Fruit fly (Drosophila melanogaster) whole organism, prepupa: ENCODE measurements around the gene CG13002.

ENCODE experiments used
- CG10669 ChIP-seq: fragments of 200-800 bp; sonication (Bioruptor generic); optimal IDR thresholded peaks from 3 replicates; lab custom pipeline; 2018; ENCODE audit warnings: missing biosample characterization, mild to moderate bottlenecking, missing genetic modification characterization, moderate library complexity
- CG11294 ChIP-seq: fragments of 200-800 bp; sonication (Bioruptor generic); IDR thresholded peaks from 2 replicates; pipeline ENCODE4 v1.3.6; 2022; ENCODE audit warnings: missing biosample characterization, missing genetic modification characterization
- CG11762 ChIP-seq: fragments of 200-800 bp; sonication (Bioruptor generic); optimal IDR thresholded peaks from 3 replicates; lab custom pipeline; 2016; ENCODE audit warnings: missing biosample characterization, missing genetic modification characterization; ENCODE audit not compliant: insufficient read depth
- CG11902 ChIP-seq: fragments of 200-800 bp; sonication (Bioruptor generic); optimal IDR thresholded peaks from 3 replicates; lab custom pipeline; 2016; ENCODE audit warnings: missing biosample characterization, missing genetic modification characterization
- CG15336 ChIP-seq: fragments of 200-800 bp; sonication (Bioruptor generic); IDR thresholded peaks from 2 replicates; pipeline ENCODE4 v1.3.6; 2022; ENCODE audit warnings: missing biosample characterization, missing genetic modification characterization
- CG16779 ChIP-seq: fragments of 200-800 bp; sonication (Bioruptor generic); optimal IDR thresholded peaks from 3 replicates; lab custom pipeline; 2017; ENCODE audit warnings: missing biosample characterization, mild to moderate bottlenecking, missing genetic modification characterization
- CG3032 ChIP-seq: fragments of 200-800 bp; optimal IDR thresholded peaks from 2 replicates; lab custom pipeline; 2019; ENCODE audit warnings: missing biosample characterization, mild to moderate bottlenecking, missing genetic modification characterization, moderate library complexity
- CG31627 ChIP-seq: fragments of 200-800 bp; sonication (Bioruptor generic); optimal IDR thresholded peaks from 3 replicates; lab custom pipeline; 2016; ENCODE audit warnings: missing biosample characterization, missing genetic modification characterization
- CG32006 ChIP-seq: fragments of 200-800 bp; sonication (Bioruptor generic); optimal IDR thresholded peaks from 3 replicates; lab custom pipeline; 2017; ENCODE audit warnings: missing biosample characterization, mild to moderate bottlenecking, missing genetic modification characterization
- CG34406 ChIP-seq: fragments of 200-800 bp; sonication (Bioruptor generic); optimal IDR thresholded peaks from 3 replicates; lab custom pipeline; 2016; ENCODE audit warnings: missing biosample characterization, missing genetic modification characterization
- CG3919 ChIP-seq: fragments of 200-800 bp; sonication (Bioruptor generic); optimal IDR thresholded peaks from 3 replicates; lab custom pipeline; 2016; ENCODE audit warnings: missing biosample characterization, missing genetic modification characterization
- CG4318 ChIP-seq: fragments of 200-800 bp; sonication (Bioruptor generic); optimal IDR thresholded peaks from 3 replicates; lab custom pipeline; 2017; ENCODE audit warnings: missing biosample characterization, mild to moderate bottlenecking, missing genetic modification characterization
- CG6163 ChIP-seq: fragments of 200-800 bp; sonication (Bioruptor generic); IDR thresholded peaks from 3 replicates; pipeline ENCODE4 v1.3.6; 2022; ENCODE audit warnings: missing biosample characterization, missing genetic modification characterization
- CG6276 ChIP-seq: fragments of 200-800 bp; sonication (Bioruptor generic); optimal IDR thresholded peaks from 2 replicates; lab custom pipeline; 2017; ENCODE audit warnings: missing biosample characterization, mild to moderate bottlenecking, missing genetic modification characterization
- CG6792 ChIP-seq: fragments of 200-800 bp; sonication (Bioruptor generic); optimal IDR thresholded peaks from 3 replicates; lab custom pipeline; 2016; ENCODE audit warnings: missing biosample characterization, missing genetic modification characterization
- CG6808 ChIP-seq: fragments of 200-800 bp; sonication (Bioruptor generic); optimal IDR thresholded peaks from 3 replicates; lab custom pipeline; 2017; ENCODE audit warnings: missing biosample characterization, missing genetic modification characterization, mild to moderate bottlenecking, moderate library complexity, missing genetic modification reagents
- CG8119 ChIP-seq: fragments of 200-800 bp; sonication (Bioruptor generic); IDR thresholded peaks from 3 replicates; pipeline ENCODE4 v1.3.6; 2022; ENCODE audit warnings: missing biosample characterization, missing genetic modification characterization
- CG8319 ChIP-seq: fragments of 200-800 bp; sonication (Bioruptor generic); optimal IDR thresholded peaks from 3 replicates; lab custom pipeline; 2016; ENCODE audit warnings: missing biosample characterization, missing genetic modification characterization
- Eip75B ChIP-seq: fragments of 200-800 bp; sonication (Bioruptor generic); optimal IDR thresholded peaks from 3 replicates; lab custom pipeline; 2016; ENCODE audit warnings: missing biosample characterization, missing genetic modification characterization
- Eip78C ChIP-seq: fragments of 200-800 bp; sonication (Bioruptor generic); peaks from one replicate; lab custom pipeline; 2016; ENCODE audit warnings: missing biosample characterization, missing genetic modification characterization
- Eip93F ChIP-seq: fragments of 200-800 bp; sonication (Bioruptor generic); optimal IDR thresholded peaks from 2 replicates; lab custom pipeline; 2016; ENCODE audit warnings: missing biosample characterization, mild to moderate bottlenecking, missing genetic modification characterization
- Hr38 ChIP-seq: sonication (Bioruptor generic); optimal IDR thresholded peaks from 2 replicates; lab custom pipeline; 2016; ENCODE audit warnings: missing biosample characterization, missing genetic modification characterization
- Hr39 ChIP-seq: fragments of 200-800 bp; sonication (Bioruptor generic); optimal IDR thresholded peaks from 2 replicates; lab custom pipeline; 2016; ENCODE audit warnings: missing biosample characterization, missing genetic modification characterization
- Hr4 ChIP-seq: fragments of 200-800 bp; sonication (Bioruptor generic); optimal IDR thresholded peaks from 3 replicates; lab custom pipeline; 2016; ENCODE audit warnings: missing biosample characterization, missing genetic modification characterization
- Lpt ChIP-seq: fragments of 200-800 bp; sonication (Bioruptor generic); optimal IDR thresholded peaks from 3 replicates; lab custom pipeline; 2016; ENCODE audit warnings: missing biosample characterization, missing genetic modification characterization
- Met ChIP-seq: fragments of 200-800 bp; sonication (Bioruptor generic); optimal IDR thresholded peaks from 3 replicates; lab custom pipeline; 2016; ENCODE audit warnings: missing biosample characterization, missing genetic modification characterization
- OdsH ChIP-seq: fragments of 200-800 bp; sonication (Bioruptor generic); optimal IDR thresholded peaks from 3 replicates; lab custom pipeline; 2016; ENCODE audit warnings: missing biosample characterization, missing genetic modification characterization
- Smox ChIP-seq: fragments of 200-800 bp; sonication (Bioruptor generic); optimal IDR thresholded peaks from 3 replicates; lab custom pipeline; 2016; ENCODE audit warnings: missing biosample characterization, missing genetic modification characterization
- Sox102F ChIP-seq: fragments of 200-800 bp; sonication (Bioruptor generic); optimal IDR thresholded peaks from 2 replicates; lab custom pipeline; 2016; ENCODE audit warnings: missing biosample characterization, mild to moderate bottlenecking, missing genetic modification characterization
- Sox14 ChIP-seq: fragments of 200-800 bp; sonication (Bioruptor generic); optimal IDR thresholded peaks from 3 replicates; lab custom pipeline; 2016; ENCODE audit warnings: missing biosample characterization, missing genetic modification characterization
- Sox15 ChIP-seq: fragments of 200-800 bp; sonication (Bioruptor generic); optimal IDR thresholded peaks from 3 replicates; lab custom pipeline; 2016; ENCODE audit warnings: missing biosample characterization, missing genetic modification characterization
- achi ChIP-seq: fragments of 200-800 bp; sonication (Bioruptor generic); optimal IDR thresholded peaks from 3 replicates; lab custom pipeline; 2016; ENCODE audit warnings: missing biosample characterization, missing genetic modification characterization
- acj6 ChIP-seq: fragments of 200-800 bp; sonication (Bioruptor generic); optimal IDR thresholded peaks from 3 replicates; lab custom pipeline; 2016; ENCODE audit warnings: missing biosample characterization, missing genetic modification characterization
- cyc ChIP-seq: fragments of 200-800 bp; sonication (Bioruptor generic); optimal IDR thresholded peaks from 3 replicates; lab custom pipeline; 2016; ENCODE audit warnings: missing biosample characterization, missing genetic modification characterization
- dsx ChIP-seq: fragments of 200-800 bp; optimal IDR thresholded peaks from 3 replicates; lab custom pipeline; 2019; ENCODE audit warnings: missing biosample characterization, mild to moderate bottlenecking, missing genetic modification characterization, moderate library complexity; ENCODE audit not compliant: poor library complexity, severe bottlenecking
- eg ChIP-seq: fragments of 200-800 bp; sonication (Bioruptor generic); IDR thresholded peaks from 3 replicates; pipeline ENCODE4 v1.3.6; 2022; ENCODE audit warnings: missing biosample characterization, missing genetic modification characterization
- esn ChIP-seq: fragments of 200-800 bp; sonication (Bioruptor generic); optimal IDR thresholded peaks from 2 replicates; lab custom pipeline; 2016; ENCODE audit warnings: missing biosample characterization, mild to moderate bottlenecking, missing genetic modification characterization, moderate library complexity
- fd59A ChIP-seq: fragments of 200-800 bp; sonication (Bioruptor generic); optimal IDR thresholded peaks from 2 replicates; lab custom pipeline; 2017; ENCODE audit warnings: missing biosample characterization, mild to moderate bottlenecking, missing genetic modification characterization, missing genetic modification reagents
- fkh ChIP-seq: fragments of 200-800 bp; sonication (Bioruptor generic); optimal IDR thresholded peaks from 3 replicates; lab custom pipeline; 2017; ENCODE audit warnings: missing biosample characterization, mild to moderate bottlenecking, missing genetic modification characterization, moderate library complexity
- lz ChIP-seq: fragments of 200-800 bp; sonication (Bioruptor generic); optimal IDR thresholded peaks from 3 replicates; lab custom pipeline; 2016; ENCODE audit warnings: missing biosample characterization, missing genetic modification characterization
- net ChIP-seq: fragments of 200-800 bp; sonication (Bioruptor generic); optimal IDR thresholded peaks from 3 replicates; lab custom pipeline; 2016; ENCODE audit warnings: missing biosample characterization, missing genetic modification characterization
- pdm3 ChIP-seq: fragments of 200-800 bp; sonication (Bioruptor generic); optimal IDR thresholded peaks from 3 replicates; lab custom pipeline; 2016; ENCODE audit warnings: missing biosample characterization, missing genetic modification characterization
- salr ChIP-seq, 2 experiments: fragments of 200-800 bp; sonication (Bioruptor generic); optimal IDR thresholded peaks; 3 replicates each; lab custom pipeline; 2016 to 2018; ENCODE audit warnings: missing biosample characterization in 2 of 2, missing genetic modification characterization in 2 of 2, mild to moderate bottlenecking in 1 of 2
- spab ChIP-seq: fragments of 200-800 bp; sonication (Bioruptor generic); optimal IDR thresholded peaks from 2 replicates; lab custom pipeline; 2017; ENCODE audit warnings: missing biosample characterization, mild to moderate bottlenecking, missing genetic modification characterization, missing genetic modification reagents
- ss ChIP-seq, 2 experiments: fragments of 200-800 bp; sonication (Bioruptor generic); optimal IDR thresholded peaks; 2 replicates in 1 of 2; 3 replicates in 1 of 2; lab custom pipeline; 2017 to 2018; ENCODE audit warnings: mild to moderate bottlenecking in 2 of 2, missing biosample characterization in 2 of 2, missing genetic modification characterization in 2 of 2, moderate library complexity in 1 of 2
- svp ChIP-seq: fragments of 200-800 bp; sonication (Bioruptor generic); peaks from one replicate; lab custom pipeline; 2016; ENCODE audit warnings: missing biosample characterization, missing genetic modification characterization
- topi ChIP-seq: fragments of 200-800 bp; sonication (Bioruptor generic); optimal IDR thresholded peaks from 3 replicates; lab custom pipeline; 2016; ENCODE audit warnings: missing biosample characterization, missing genetic modification characterization

CG13002 gene

DNA sequence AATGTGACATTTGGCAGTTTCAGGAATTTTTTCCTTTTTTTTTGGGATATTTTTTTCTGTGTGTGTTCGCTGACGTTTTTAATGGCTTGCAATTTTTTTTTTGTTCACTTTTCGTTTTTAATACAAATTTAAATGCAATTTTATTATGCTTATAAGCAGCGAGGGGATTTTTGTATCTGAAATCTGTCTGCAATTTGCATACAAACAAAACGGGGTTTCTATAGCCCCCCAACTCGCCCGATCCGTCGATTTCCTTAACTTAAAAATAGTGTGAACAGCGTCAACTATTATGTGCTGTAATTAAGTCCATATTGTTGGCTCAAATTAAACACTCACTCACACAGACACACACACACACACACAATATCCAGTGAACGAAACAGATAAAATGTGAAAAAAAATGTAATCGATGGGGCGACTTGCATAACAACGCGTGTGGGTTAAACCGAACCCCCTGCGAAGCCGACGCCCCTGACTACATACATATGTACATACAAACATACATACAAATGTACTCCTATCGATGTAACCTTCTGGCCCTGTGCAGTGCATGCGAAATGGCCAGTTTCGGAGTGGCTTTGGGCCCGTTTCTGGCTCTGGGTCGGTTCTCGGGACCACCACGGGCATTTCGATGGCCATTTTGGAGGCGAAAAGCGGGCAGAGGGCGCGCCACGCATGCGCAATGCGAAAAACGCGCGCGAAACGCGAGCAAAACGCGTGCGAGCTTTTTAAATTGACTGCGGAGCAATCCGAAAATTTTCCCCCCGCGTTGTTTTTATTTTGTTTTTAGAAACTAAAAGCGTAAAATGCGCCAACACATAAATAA is 42.6 kb downstream of the CG13002 start (continued):
- no peak for TF ChIP-seq CG11762 (GFP tag; lab: Kevin White, UChicago)
- peak; percentile 39 for TF ChIP-seq Smox
- peak; percentile 24 for TF ChIP-seq topi
- TF ChIP-seq CG10669: peak; percentile 13
- peak; percentile 75 for TF ChIP-seq Eip78C (GFP tag; lab: Kevin White, UChicago)
- TF ChIP-seq CG6792 (GFP tag; lab: Kevin White, UChicago): no peak
- peak; percentile 23 for TF ChIP-seq Sox15
- no peak for TF ChIP-seq achi (GFP tag; lab: Kevin White, UChicago)
- peak; percentile 80 for TF ChIP-seq svp (GFP tag; lab: Kevin White, UChicago)
- no peak for TF ChIP-seq dsx (GFP tag; lab: Kevin White, UChicago)
- no peak for TF ChIP-seq CG16779 (tag; lab: Kevin White, UChicago)
- TF ChIP-seq fkh (GFP tag; lab: Kevin White, UChicago): no peak
- peak; percentile 22 for TF ChIP-seq CG34406 (GFP tag; lab: Kevin White, UChicago)
- TF ChIP-seq Sox14 (GFP tag; lab: Kevin White, UChicago): no peak
- TF ChIP-seq CG31627 (GFP tag; lab: Kevin White, UChicago): peak; percentile 50
- no peak for TF ChIP-seq CG11294
- TF ChIP-seq, all 60 proteins: peak for 24

dm6 chrX:16932820-16933386 is 43.3 kb downstream of the CG13002 start:
- TF ChIP-seq CG3032 (tag; lab: Kevin White, UChicago) (peak; percentile 31), CG6808 (GFP tag; lab: Kevin White, UChicago) (no peak), spab (no peak), Smox (peak; percentile 27), acj6 (GFP tag; lab: Kevin White, UChicago) (peak; percentile 14), eg (GFP tag; lab: Robert Waterston, UW) (peak; percentile 39; the same call in 1 of the 3 replicates), dsx (GFP tag; lab: Kevin White, UChicago) (peak; percentile 5), CG4318 (peak; percentile 37), Hr38 (no peak), CG6163 (GFP tag; lab: Robert Waterston, UW) (no peak), CG11762 (GFP tag; lab: Kevin White, UChicago) (peak; percentile 29), fkh (GFP tag; lab: Kevin White, UChicago) (no peak), CG3919 (GFP tag; lab: Kevin White, UChicago) (peak; percentile 6), CG6276 (GFP tag; lab: Kevin White, UChicago) (peak; percentile 28), Lpt (GFP tag; lab: Kevin White, UChicago) (no peak), CG8119 (GFP tag; lab: Robert Waterston, UW) (peak; percentile 62), Hr4 (GFP tag; lab: Kevin White, UChicago) (peak; percentile 15), ss (GFP tag; optimal IDR thresholded peaks at IDR 0.05; lab: Kevin White, UChicago) (no peak), CG34406 (GFP tag; lab: Kevin White, UChicago) (peak; percentile 24), Sox102F (GFP tag; lab: Kevin White, UChicago) (no peak), CG11902 (GFP tag; lab: Kevin White, UChicago) (peak; percentile 10), CG32006 (peak; percentile 66), Eip75B (GFP tag; lab: Kevin White, UChicago) (peak; percentile 18), Eip78C (GFP tag; lab: Kevin White, UChicago) (peak; percentile 66), cyc (peak; percentile 19), CG15336 (GFP tag; lab: Robert Waterston, UW) (peak; percentile 44; the same call in 1 of the 2 replicates), esn (GFP tag; lab: Kevin White, UChicago) (peak; percentile 28), OdsH (peak; percentile 34), Met (GFP tag; lab: Kevin White, UChicago) (peak; percentile 52), lz (GFP tag; lab: Kevin White, UChicago) (peak; percentile 11), achi (GFP tag; lab: Kevin White, UChicago) (peak; percentile 3), CG8319 (GFP tag; lab: Kevin White, UChicago) (no peak), Hr39 (peak; percentile 27), CG10669 (no peak), Eip93F (no peak), pdm3 (GFP tag; lab: Kevin White, UChicago) (peak; percentile 29), net (GFP tag; lab: Kevin White, UChicago) (no peak), fd59A (GFP tag; lab: Kevin White, UChicago) (no peak), salr (GFP tag; optimal IDR thresholded peaks at IDR 0.05; lab: Kevin White, UChicago) (peak in 1 of 2 experiments; percentile 23)
